Worm (Caenorhabditis elegans) whole organism, L3 larva: Measurements from ENCODE around the gene Y110A2AL.3.

ENCODE experiments used
- R02D3.7 ChIP-seq: fragments of 150-350 bp; optimal IDR thresholded peaks from 2 replicates; lab custom pipeline; 2014; ENCODE audit warnings: missing biosample characterization, missing genetic modification characterization
- aly-2 ChIP-seq: fragments of 150-350 bp; optimal IDR thresholded peaks from 2 replicates; lab custom pipeline; 2014; ENCODE audit warnings: missing biosample characterization, missing genetic modification characterization
- ceh-16 ChIP-seq: sonication (generic microtip); optimal IDR thresholded peaks from 2 replicates; lab custom pipeline; 2017; ENCODE audit warnings: missing biosample characterization, missing genetic modification characterization
- ceh-28 ChIP-seq: fragments of 150-350 bp; optimal IDR thresholded peaks from 2 replicates; lab custom pipeline; 2014; ENCODE audit warnings: missing biosample characterization, missing genetic modification reagents, missing genetic modification characterization
- ceh-82 ChIP-seq: fragments of 150-350 bp; optimal IDR thresholded peaks from 2 replicates; lab custom pipeline; 2014; ENCODE audit warnings: missing biosample characterization, missing genetic modification characterization
- ceh-9 ChIP-seq: sonication (generic microtip); optimal IDR thresholded peaks from 2 replicates; lab custom pipeline; 2018; ENCODE audit warnings: missing biosample characterization, missing genetic modification characterization
- egl-27 ChIP-seq: sonication (generic microtip); optimal IDR thresholded peaks from 4 replicates; lab custom pipeline; 2017; ENCODE audit warnings: missing biosample characterization, missing genetic modification reagents, missing genetic modification characterization
- egl-5 ChIP-seq: fragments of 150-350 bp; optimal IDR thresholded peaks from 2 replicates; lab custom pipeline; 2017; ENCODE audit warnings: missing biosample characterization, missing genetic modification reagents, missing genetic modification characterization, inconsistent platforms
- elt-2 ChIP-seq: sonication (generic microtip); optimal IDR thresholded peaks from 2 replicates; lab custom pipeline; 2016; ENCODE audit warnings: missing genetic modification reagents, mild to moderate bottlenecking, missing genetic modification characterization, missing compliant biosample characterization
- eor-1 ChIP-seq, 2 experiments: fragments of 150-350 bp; optimal IDR thresholded peaks; 2 replicates each; lab custom pipeline; 2014 to 2018; ENCODE audit warnings: missing biosample characterization in 2 of 2, missing genetic modification characterization in 2 of 2
- fkh-10 ChIP-seq: sonication (generic microtip); optimal IDR thresholded peaks from 2 replicates; lab custom pipeline; 2017; ENCODE audit warnings: missing biosample characterization, missing genetic modification reagents, missing genetic modification characterization
- fkh-2 ChIP-seq: fragments of 150-350 bp; optimal IDR thresholded peaks from 2 replicates; lab custom pipeline; 2014; ENCODE audit warnings: missing biosample characterization, missing genetic modification reagents, missing genetic modification characterization
- fos-1 ChIP-seq: fragments of 150-350 bp; optimal IDR thresholded peaks from 2 replicates; lab custom pipeline; 2014; ENCODE audit warnings: missing biosample characterization, missing genetic modification characterization
- hmg-11 ChIP-seq: sonication (generic microtip); optimal IDR thresholded peaks from 2 replicates; lab custom pipeline; 2016; ENCODE audit warnings: missing genetic modification characterization, missing compliant biosample characterization
- lin-15B ChIP-seq: fragments of 150-350 bp; optimal IDR thresholded peaks from 2 replicates; lab custom pipeline; 2014; ENCODE audit warnings: missing biosample characterization, missing genetic modification characterization
- lin-39 ChIP-seq: fragments of 150-350 bp; optimal IDR thresholded peaks from 2 replicates; lab custom pipeline; 2018; ENCODE audit warnings: missing biosample characterization, missing genetic modification reagents, missing genetic modification characterization
- lsy-12 ChIP-seq: sonication (generic microtip); optimal IDR thresholded peaks from 2 replicates; lab custom pipeline; 2016; ENCODE audit warnings: mild to moderate bottlenecking, missing genetic modification characterization, missing compliant biosample characterization
- mdl-1 ChIP-seq: fragments of 150-350 bp; optimal IDR thresholded peaks from 2 replicates; lab custom pipeline; 2014; ENCODE audit warnings: missing biosample characterization, missing genetic modification characterization
- mml-1 ChIP-seq: fragments of 150-350 bp; sonication (generic microtip); optimal IDR thresholded peaks from 3 replicates; lab custom pipeline; 2014; ENCODE audit warnings: missing biosample characterization, missing genetic modification characterization
- nfya-1 ChIP-seq: sonication (generic microtip); optimal IDR thresholded peaks from 2 replicates; lab custom pipeline; 2017; ENCODE audit warnings: missing genetic modification characterization, mild to moderate bottlenecking, missing compliant biosample characterization, antibody characterized with exemption, moderate library complexity; ENCODE audit not compliant: insufficient read depth
- nhr-12 ChIP-seq: fragments of 150-350 bp; optimal IDR thresholded peaks from 2 replicates; lab custom pipeline; 2014; ENCODE audit warnings: missing biosample characterization, missing genetic modification characterization
- nhr-237 ChIP-seq: fragments of 150-350 bp; optimal IDR thresholded peaks from 2 replicates; lab custom pipeline; 2014; ENCODE audit warnings: missing biosample characterization, missing genetic modification characterization
- nhr-25 ChIP-seq: sonication (generic microtip); optimal IDR thresholded peaks from 2 replicates; lab custom pipeline; 2017; ENCODE audit warnings: missing biosample characterization, missing genetic modification characterization
- nhr-28 ChIP-seq: fragments of 150-350 bp; optimal IDR thresholded peaks from 2 replicates; lab custom pipeline; 2014; ENCODE audit warnings: missing biosample characterization, missing genetic modification characterization
- nhr-43 ChIP-seq: sonication (generic microtip); optimal IDR thresholded peaks from 2 replicates; lab custom pipeline; 2016; ENCODE audit warnings: mild to moderate bottlenecking, missing genetic modification characterization, missing compliant biosample characterization; ENCODE audit not compliant: poor library complexity, severe bottlenecking
- nhr-67 ChIP-seq: fragments of 150-350 bp; optimal IDR thresholded peaks from 2 replicates; lab custom pipeline; 2014; ENCODE audit warnings: missing biosample characterization, missing genetic modification characterization
- nhr-76 ChIP-seq: fragments of 150-350 bp; sonication (generic microtip); optimal IDR thresholded peaks from 5 replicates; lab custom pipeline; 2014; ENCODE audit warnings: missing biosample characterization, missing genetic modification characterization
- nhr-77 ChIP-seq: fragments of 150-350 bp; optimal IDR thresholded peaks from 2 replicates; lab custom pipeline; 2014; ENCODE audit warnings: missing biosample characterization, missing genetic modification characterization
- pha-4 ChIP-seq: fragments of 150-350 bp; optimal IDR thresholded peaks from 2 replicates; lab custom pipeline; 2014; ENCODE audit warnings: missing biosample characterization, missing genetic modification reagents, missing genetic modification characterization
- pqm-1 ChIP-seq: fragments of 150-350 bp; optimal IDR thresholded peaks from 2 replicates; lab custom pipeline; 2017; ENCODE audit warnings: missing biosample characterization, missing genetic modification characterization, inconsistent platforms
- skn-1 ChIP-seq: fragments of 150-350 bp; optimal IDR thresholded peaks from 2 replicates; lab custom pipeline; 2014; ENCODE audit warnings: missing biosample characterization, missing genetic modification characterization
- unc-62 ChIP-seq: fragments of 150-350 bp; sonication (generic microtip); optimal IDR thresholded peaks from 4 replicates; lab custom pipeline; 2014; ENCODE audit warnings: missing biosample characterization, missing genetic modification reagents, missing genetic modification characterization
- ztf-11 ChIP-seq: fragments of 150-350 bp; optimal IDR thresholded peaks from 2 replicates; lab custom pipeline; 2014; ENCODE audit warnings: missing biosample characterization, missing genetic modification characterization
- ztf-4 ChIP-seq: fragments of 150-350 bp; optimal IDR thresholded peaks from 2 replicates; lab custom pipeline; 2014; ENCODE audit warnings: missing biosample characterization, missing genetic modification characterization

The Y110A2AL.3 gene

ce11 chrII:2827859-2828403 is 38.9 kb upstream of the Y110A2AL.3 start, which contains the start of gene K12H6.8:
K12H6.8 (plus strand) TSS chrII:2827896.
- TF ChIP-seq pqm-1 (tag; lab: Kevin White, UChicago) (no peak), lsy-12 (tag; lab: Kevin White, UChicago) (no peak), aly-2 (tag; lab: Kevin White, UChicago) (no peak), nhr-43 (no peak), fkh-10 (no peak), ztf-11 (tag; lab: Kevin White, UChicago) (no peak), eor-1 (tag; optimal IDR thresholded peaks at IDR 0.05; lab: Kevin White, UChicago) (no peak), ceh-28 (tag; lab: Kevin White, UChicago) (no peak), unc-62 (GFP tag; lab: Kevin White, UChicago) (no peak), nhr-28 (tag; lab: Kevin White, UChicago) (no peak), nhr-12 (tag; lab: Kevin White, UChicago) (no peak), fos-1 (tag; lab: Kevin White, UChicago) (no peak), mdl-1 (tag; lab: Kevin White, UChicago) (no peak), ceh-82 (tag; lab: Kevin White, UChicago) (no peak), ceh-9 (no peak), nhr-77 (tag; lab: Kevin White, UChicago) (no peak)

ce11 chrII:2829482-2829881 is 37.4 kb upstream of the Y110A2AL.3 start:
- no peak for TF ChIP-seq nhr-76 (tag; lab: Kevin White, UChicago)
- no peak for TF ChIP-seq mml-1 (tag; lab: Kevin White, UChicago)
- no peak for TF ChIP-seq R02D3.7 (tag; lab: Kevin White, UChicago)
- no peak for TF ChIP-seq lin-39 (tag; lab: Kevin White, UChicago)
- TF ChIP-seq fos-1 (tag; lab: Kevin White, UChicago): no peak
- no peak for TF ChIP-seq nhr-237 (tag; lab: Kevin White, UChicago)

- TF ChIP-seq ceh-28 (tag; lab: Kevin White, UChicago): no peak
- TF ChIP-seq nhr-67 (tag; lab: Kevin White, UChicago): no peak
- no peak for TF ChIP-seq fkh-2 (tag; lab: Kevin White, UChicago)
- TF ChIP-seq egl-5 (tag; lab: Kevin White, UChicago): no peak
- no peak for TF ChIP-seq lsy-12 (tag; lab: Kevin White, UChicago)
- TF ChIP-seq aly-2 (tag; lab: Kevin White, UChicago): no peak
- no peak for TF ChIP-seq skn-1 (tag; lab: Kevin White, UChicago)
- TF ChIP-seq eor-1 (tag; optimal IDR thresholded peaks at IDR 0.05; lab: Kevin White, UChicago): no peak
- no peak for TF ChIP-seq nhr-25 (tag; lab: Kevin White, UChicago)
- no peak for TF ChIP-seq ztf-4 (tag; lab: Kevin White, UChicago)
- TF ChIP-seq lin-15B (tag; lab: Kevin White, UChicago): no peak
- TF ChIP-seq, all 47 proteins: peak for 0
Observed at ce11 chrII:2830144-2830543, 36.7 kb upstream of the Y110A2AL.3 start.

- TF ChIP-seq unc-62 (GFP tag; lab: Kevin White, UChicago) (no peak), fkh-2 (tag; lab: Kevin White, UChicago) (no peak), elt-2 (peak; percentile 17), nhr-28 (tag; lab: Kevin White, UChicago) (no peak)
- TF ChIP-seq, all 47 proteins: peak for 1
Observed at ce11 chrII:2831173-2831572, 35.7 kb upstream of the Y110A2AL.3 start, which contains the start of gene K12H6.6. K12H6.6 (minus strand) TSS chrII:2831233.

ce11 chrII:2832098-2832497 is 34.8 kb upstream of the Y110A2AL.3 start:
- no peak for TF ChIP-seq ztf-4 (tag; lab: Kevin White, UChicago)
- TF ChIP-seq ceh-16 (tag; lab: Kevin White, UChicago): no peak
- peak; percentile 25 for TF ChIP-seq hmg-11 (tag; lab: Kevin White, UChicago)
- peak; percentile 22 for TF ChIP-seq pqm-1 (tag; lab: Kevin White, UChicago)
- TF ChIP-seq nhr-12 (tag; lab: Kevin White, UChicago): no peak
- no peak for TF ChIP-seq nhr-67 (tag; lab: Kevin White, UChicago)
- peak; percentile 64 for TF ChIP-seq nfya-1 (tag; lab: Kevin White, UChicago)
- no peak for TF ChIP-seq ztf-11 (tag; lab: Kevin White, UChicago)
- TF ChIP-seq lsy-12 (tag; lab: Kevin White, UChicago): no peak
- TF ChIP-seq nhr-237 (tag; lab: Kevin White, UChicago): no peak
- TF ChIP-seq elt-2: peak; percentile 6
- TF ChIP-seq mml-1 (tag; lab: Kevin White, UChicago): no peak
- TF ChIP-seq egl-5 (tag; lab: Kevin White, UChicago): peak; percentile 25
- peak; percentile 82 for TF ChIP-seq pha-4 (tag; lab: Kevin White, UChicago)
- no peak for TF ChIP-seq fkh-10
- no peak for TF ChIP-seq egl-27
